Worm (Caenorhabditis elegans): ENCODE results near the gene srt-49.

- TF ChIP-seq W03F9.2 (tag; optimal IDR thresholded peaks at IDR 0.05) (no peak), dao-5 (tag; optimal IDR thresholded peaks at IDR 0.05) (no peak), him-1 (tag; optimal IDR thresholded peaks at IDR 0.05) (no peak)
Measured at ce11 chrIV:15119268-15119667, 21.1 kb upstream of the srt-49 start.

All from whole organism, L4/young adult.